Worm (Caenorhabditis elegans): ENCODE results near the gene R09A8.2.

- TF ChIP-seq tbx-2 (tag; optimal IDR thresholded peaks at IDR 0.05), result no peak
- no peak for TF ChIP-seq sptf-1 (tag; optimal IDR thresholded peaks at IDR 0.05)
- no peak for TF ChIP-seq fos-1 (tag; optimal IDR thresholded peaks at IDR 0.05)
- TF ChIP-seq pqm-1 (tag; optimal IDR thresholded peaks at IDR 0.05), result no peak
- no peak for TF ChIP-seq unc-62 (GFP tag; optimal IDR thresholded peaks at IDR 0.05)
- TF ChIP-seq alr-1 (tag; optimal IDR thresholded peaks at IDR 0.05; ENCODE audit: borderline replicate concordance), result no peak
- no peak for TF ChIP-seq egl-27 (tag; optimal IDR thresholded peaks at IDR 0.05)
- no peak for TF ChIP-seq ces-1 (GFP tag; optimal IDR thresholded peaks at IDR 0.05)
- no peak for TF ChIP-seq ama-1 (optimal IDR thresholded peaks at IDR 0.05)
These were observed 52.5 kb downstream of the R09A8.2 start for ce11 chrX:12671638-12672290.
